Fruit fly (Drosophila melanogaster) whole organism, larva: ENCODE data around the gene CG43448.
A peak's percentile ranks its signal among the peaks of the same experiment; 100 is the strongest.

ENCODE experiments used
- noc ChIP-seq: fragments of 200-800 bp; sonication (Bioruptor generic); optimal IDR thresholded peaks from 3 replicates; lab custom pipeline; 2019; ENCODE audit warnings: missing biosample characterization, mild to moderate bottlenecking, missing genetic modification characterization, moderate library complexity

The CG43448 gene

dm6 chr3R:30250496-30250978, 13.0 kb upstream of the CG43448 start, which contains the start of gene CG9682:
Gene CG9682, plus strand, starts transcription at chr3R:30250928.
- no peak for TF ChIP-seq noc (tag; lab: Kevin White, UChicago)

DNA sequence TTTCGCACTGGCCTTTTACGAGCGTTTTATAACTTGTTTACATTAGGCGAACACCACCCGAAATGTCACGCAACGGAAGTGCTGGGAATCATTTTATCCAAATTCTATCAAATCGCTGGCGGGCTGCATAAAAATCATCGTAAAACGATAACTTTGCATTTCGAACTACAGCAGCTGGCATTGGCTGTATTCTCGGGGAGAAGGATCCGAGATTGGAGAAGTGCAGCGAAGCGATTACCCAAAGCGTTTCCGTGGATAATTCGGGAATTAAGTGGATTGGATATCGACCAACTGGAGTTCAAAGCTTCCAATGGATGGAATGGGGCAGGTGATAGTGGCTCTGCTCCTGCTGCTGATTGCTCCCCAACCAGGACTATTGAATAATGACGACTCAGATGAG, 11.7 kb upstream of the CG43448 start, which contains the start of gene CG34299:
CG34299 (plus strand) TSS at position 301 of the 400 bp plus-strand sequence.
- TF ChIP-seq noc (tag; lab: Kevin White, UChicago), result no peak

dm6 chr3R:30248565-30248964, 11.0 kb upstream of the CG43448 start:
- no peak for TF ChIP-seq noc (tag; lab: Kevin White, UChicago)

dm6 chr3R:30247802-30248363, 10.3 kb upstream of the CG43448 start:
- TF ChIP-seq noc (tag; lab: Kevin White, UChicago), result peak; percentile 48

dm6 chr3R:30246603-30247002, 9.1 kb upstream of the CG43448 start, which contains the start of gene CG9733:
Gene CG9733, minus strand, starts transcription at chr3R:30246703.
- TF ChIP-seq noc (tag; lab: Kevin White, UChicago), result no peak

- no peak for TF ChIP-seq noc (tag; lab: Kevin White, UChicago)
Observed at dm6 chr3R:30245739-30246589, 8.4 kb upstream of the CG43448 start.

DNA sequence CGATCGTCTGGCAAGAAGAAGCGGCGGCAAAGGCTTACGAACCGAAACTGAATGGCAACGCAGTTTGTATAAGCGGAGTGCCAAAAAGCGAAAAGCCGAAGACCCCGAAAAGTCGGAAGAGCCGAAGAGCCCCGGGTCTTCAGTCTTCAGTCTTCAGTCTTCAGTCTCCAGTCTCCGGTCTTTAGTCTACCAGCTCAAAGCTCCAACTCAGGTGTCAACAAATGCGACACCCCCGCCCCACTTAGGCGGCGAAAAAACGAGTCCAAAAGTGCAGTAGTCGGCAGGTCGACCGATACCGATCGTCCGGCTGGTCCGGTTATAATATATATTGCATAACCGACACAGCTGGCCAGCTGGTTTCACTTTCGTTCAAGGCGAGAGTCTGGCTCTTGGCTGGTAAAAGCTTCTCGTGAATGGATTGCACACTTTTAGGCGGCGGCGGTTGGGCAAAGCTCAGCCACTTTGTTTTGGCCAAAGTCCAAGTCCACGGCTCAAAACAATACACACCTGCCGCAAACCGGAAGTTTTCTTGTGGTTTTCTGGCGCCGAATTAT, 5.8 kb upstream of the CG43448 start, which contains the start of gene CG9737:
CG9737 (minus strand) TSS at position 51 of the 554 bp plus-strand sequence.
- TF ChIP-seq noc (tag; lab: Kevin White, UChicago), result no peak

DNA sequence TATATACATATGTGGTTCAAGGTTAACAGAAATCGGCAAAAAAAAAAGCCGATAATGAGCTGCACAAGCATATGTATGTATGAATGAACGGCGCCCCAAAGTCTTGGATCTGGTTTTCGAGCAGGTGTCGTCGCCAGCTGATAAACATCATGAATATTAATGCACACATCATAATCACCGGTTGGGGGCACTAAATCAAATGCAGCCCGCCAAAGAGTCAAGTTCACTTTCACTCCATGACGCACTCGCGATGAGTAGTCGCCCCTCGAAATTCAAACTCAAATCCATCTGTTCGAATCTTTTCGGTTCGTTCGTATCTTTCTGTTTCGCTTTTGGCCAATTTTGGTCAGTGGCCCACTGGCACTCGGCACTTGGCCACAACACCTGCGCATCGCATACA, 2.7 kb upstream of the CG43448 start:
- no peak for TF ChIP-seq noc (tag; lab: Kevin White, UChicago)

DNA sequence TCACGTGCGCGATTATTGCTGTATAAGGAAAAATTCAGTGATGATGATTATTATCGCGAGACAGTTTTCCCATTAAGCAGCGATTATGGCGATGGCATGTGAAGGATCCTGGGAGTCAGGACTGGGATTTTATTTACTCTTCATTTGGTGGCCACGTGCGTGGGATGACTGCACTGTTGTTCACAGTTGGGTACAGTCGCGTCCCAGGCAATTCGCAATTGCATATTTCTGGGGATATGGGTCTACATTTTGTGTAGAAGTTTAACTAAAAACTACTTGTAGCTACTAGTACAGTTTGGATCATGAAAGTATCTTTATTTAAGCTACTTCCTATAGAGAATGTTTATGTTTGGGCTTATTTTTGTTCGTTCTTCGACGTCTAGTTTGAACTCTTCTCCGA, 540 bp downstream of the CG43448 start:
- no peak for TF ChIP-seq noc (tag; lab: Kevin White, UChicago)

- no peak for TF ChIP-seq noc (tag; lab: Kevin White, UChicago)
Observed at dm6 chr3R:30235253-30235652, 2.3 kb downstream of the CG43448 start.

dm6 chr3R:30224577-30224976, 13.0 kb downstream of the CG43448 start:
- no peak for TF ChIP-seq noc (tag; lab: Kevin White, UChicago)

dm6 chr3R:30222236-30222635, 15.3 kb downstream of the CG43448 start:
- no peak for TF ChIP-seq noc (tag; lab: Kevin White, UChicago)

DNA sequence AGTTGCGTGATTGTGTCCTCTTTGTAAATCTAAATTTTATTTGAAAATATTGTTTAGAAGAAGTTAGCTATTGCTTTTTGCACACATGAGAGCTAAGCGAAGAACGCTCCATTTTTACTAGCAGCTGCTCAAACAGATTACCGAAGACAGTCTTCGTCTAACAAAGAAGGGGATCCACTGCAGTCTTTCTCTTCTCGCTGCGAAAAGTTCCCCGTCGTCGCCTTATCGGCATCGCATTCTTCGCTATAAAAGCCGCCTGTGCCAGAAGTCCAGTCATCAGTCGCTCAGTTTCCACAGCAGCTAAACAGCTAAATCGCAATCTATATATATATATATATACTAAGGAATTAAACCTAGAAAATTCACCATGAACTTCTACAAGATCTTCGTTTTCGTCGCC, 21.3 kb downstream of the CG43448 start, which contains the start of gene CecC:
CecC (plus strand) TSS at position 275 of the 400 bp plus-strand sequence.
- no peak for TF ChIP-seq noc (tag; lab: Kevin White, UChicago)

- no peak for TF ChIP-seq noc (tag; lab: Kevin White, UChicago)
Observed at dm6 chr3R:30215020-30215419, 22.5 kb downstream of the CG43448 start.

DNA sequence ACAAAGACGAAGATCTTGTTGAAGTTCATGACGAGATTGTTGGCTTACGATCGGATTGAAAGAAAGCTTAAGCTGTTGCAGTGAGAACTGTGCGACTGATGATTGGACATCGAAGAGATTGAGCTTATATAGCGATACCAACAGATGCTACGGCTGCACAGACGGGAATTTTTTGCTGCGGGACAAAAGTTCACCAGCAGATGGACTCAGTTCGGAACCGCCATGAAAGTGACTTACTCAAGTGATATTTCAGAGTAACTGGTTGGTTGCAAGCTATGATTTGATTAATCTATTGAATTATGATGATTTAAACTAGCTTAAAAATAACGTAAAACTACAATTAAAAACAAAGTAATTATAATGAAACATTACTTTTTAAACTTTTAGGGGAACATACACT, 23.8 kb downstream of the CG43448 start, which contains the start of gene CecB:
CecB (minus strand) TSS at position 101 of the 400 bp plus-strand sequence.
- no peak for TF ChIP-seq noc (tag; lab: Kevin White, UChicago)

DNA sequence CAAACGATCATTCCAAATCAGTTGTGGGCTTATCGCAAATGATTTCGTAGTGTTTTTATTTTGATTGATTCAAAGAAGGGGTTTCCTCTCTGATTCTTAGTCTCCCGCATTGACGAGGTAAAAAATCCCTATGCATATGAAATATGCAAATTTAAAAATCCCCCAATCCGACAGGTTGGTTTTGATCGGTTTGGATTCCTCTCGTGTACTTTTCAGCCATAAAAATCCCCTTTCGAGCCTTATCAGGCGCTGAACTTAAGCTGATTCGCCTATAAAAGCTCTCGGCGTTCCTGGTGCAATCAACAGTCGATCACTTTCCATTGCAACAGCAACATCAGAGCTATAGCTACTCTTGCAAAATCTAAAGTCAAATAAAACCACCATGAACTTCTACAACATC, 25.7 kb downstream of the CG43448 start, which contains the start of gene CecA2:
CecA2 (plus strand) TSS at position 301 of the 400 bp plus-strand sequence.
- TF ChIP-seq noc (tag; lab: Kevin White, UChicago), result no peak
